Worm (Caenorhabditis elegans): ENCODE results near the gene C31H1.2.

C31H1.2 gene

DNA sequence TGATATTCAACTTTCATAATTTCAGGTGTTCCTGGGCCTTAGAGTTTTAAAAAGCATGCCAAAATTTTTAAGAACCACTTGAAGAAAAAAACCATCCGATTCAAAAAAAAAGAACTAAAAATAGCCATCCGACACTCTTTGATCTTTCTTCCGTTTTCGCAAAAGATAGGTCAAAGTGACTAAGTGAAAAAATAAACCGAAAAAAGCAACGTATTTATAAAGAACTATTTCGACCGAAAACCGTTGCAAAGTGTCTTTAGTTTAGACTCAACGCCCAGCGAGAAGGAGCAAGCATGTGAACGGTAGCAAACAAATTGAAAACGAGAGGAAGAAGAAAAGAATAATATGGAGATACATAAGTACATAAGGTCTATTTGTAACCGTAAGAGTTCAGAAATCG lies 7.4 kb upstream of the C31H1.2 start:
- no peak for TF ChIP-seq nhr-237 (tag; optimal IDR thresholded peaks at IDR 0.05)
- no peak for TF ChIP-seq ZK546.5 (tag; optimal IDR thresholded peaks at IDR 0.05)
- TF ChIP-seq skn-1 (tag; optimal IDR thresholded peaks at IDR 0.05): no peak
- TF ChIP-seq R02D3.7 (tag; optimal IDR thresholded peaks at IDR 0.05): no peak
- no peak for TF ChIP-seq nhr-11 (tag; optimal IDR thresholded peaks at IDR 0.05)
- TF ChIP-seq gmeb-1 (tag; optimal IDR thresholded peaks at IDR 0.05): no peak
- no peak for TF ChIP-seq elt-1 (tag; optimal IDR thresholded peaks at IDR 0.05)
- no peak for TF ChIP-seq unc-62 (GFP tag; optimal IDR thresholded peaks at IDR 0.05)
- TF ChIP-seq aly-2 (tag; optimal IDR thresholded peaks at IDR 0.05): no peak
- no peak for TF ChIP-seq nhr-129 (tag; optimal IDR thresholded peaks at IDR 0.05)
- TF ChIP-seq dmd-4 (tag; optimal IDR thresholded peaks at IDR 0.05): no peak
- TF ChIP-seq nhr-10 (tag; optimal IDR thresholded peaks at IDR 0.05): no peak
- no peak for TF ChIP-seq egl-27 (tag; optimal IDR thresholded peaks at IDR 0.05)
- no peak for TF ChIP-seq ceh-16 (tag; optimal IDR thresholded peaks at IDR 0.05)

ce11 chrIV:5795495-5795894 lies 4.4 kb downstream of the C31H1.2 start:
- TF ChIP-seq F13H6.1 (tag; optimal IDR thresholded peaks at IDR 0.05): no peak
- TF ChIP-seq mab-5 (tag; optimal IDR thresholded peaks at IDR 0.05): no peak
- TF ChIP-seq lin-13 (GFP tag; optimal IDR thresholded peaks at IDR 0.05): no peak
- no peak for TF ChIP-seq ztf-4 (tag; optimal IDR thresholded peaks at IDR 0.05)
- TF ChIP-seq mdl-1 (tag; optimal IDR thresholded peaks at IDR 0.05): no peak
- TF ChIP-seq crh-2 (tag; optimal IDR thresholded peaks at IDR 0.05): no peak
- no peak for TF ChIP-seq unc-55 (GFP tag; optimal IDR thresholded peaks at IDR 0.05)

DNA sequence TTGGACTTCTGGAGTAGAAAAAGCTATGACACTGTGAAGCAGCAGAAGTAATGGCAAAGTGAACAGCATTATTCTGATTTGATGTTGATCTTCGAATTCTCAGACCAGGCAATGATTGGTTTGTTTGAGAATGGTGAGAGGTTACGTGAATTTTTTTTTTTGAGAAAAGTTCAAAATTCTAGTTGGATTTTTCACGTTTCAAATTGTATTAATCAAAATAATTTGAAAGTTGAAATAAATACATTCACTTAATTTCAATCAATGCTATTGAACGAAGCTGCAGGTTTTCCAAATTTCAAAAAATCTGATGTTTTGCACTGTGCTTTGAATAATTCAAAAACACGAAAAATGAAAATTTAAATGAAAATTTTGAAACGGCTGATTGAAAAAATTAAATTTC lies 5.6 kb downstream of the C31H1.2 start, which contains the start of gene C31H1.5:
C31H1.5 (minus strand) TSS at position 101 of the 400 bp plus-strand sequence.
- TF ChIP-seq mab-5 (tag; optimal IDR thresholded peaks at IDR 0.05) (no peak), blmp-1 (tag; optimal IDR thresholded peaks at IDR 0.05; ENCODE audit: insufficient read depth) (no peak), nhr-21 (tag; optimal IDR thresholded peaks at IDR 0.05) (no peak), F13H6.1 (tag; optimal IDR thresholded peaks at IDR 0.05) (no peak), skn-1 (tag; optimal IDR thresholded peaks at IDR 0.05) (no peak), nhr-11 (tag; optimal IDR thresholded peaks at IDR 0.05) (no peak), ztf-1 (GFP tag; conservative IDR thresholded peaks at IDR 0.05) (no peak), C34F6.9 (tag; optimal IDR thresholded peaks at IDR 0.05) (no peak), sma-3 (GFP tag; optimal IDR thresholded peaks at IDR 0.05) (no peak), alr-1 (tag; optimal IDR thresholded peaks at IDR 0.05) (no peak), nhr-129 (tag; optimal IDR thresholded peaks at IDR 0.05) (no peak), ZK546.5 (tag; optimal IDR thresholded peaks at IDR 0.05) (no peak)

DNA sequence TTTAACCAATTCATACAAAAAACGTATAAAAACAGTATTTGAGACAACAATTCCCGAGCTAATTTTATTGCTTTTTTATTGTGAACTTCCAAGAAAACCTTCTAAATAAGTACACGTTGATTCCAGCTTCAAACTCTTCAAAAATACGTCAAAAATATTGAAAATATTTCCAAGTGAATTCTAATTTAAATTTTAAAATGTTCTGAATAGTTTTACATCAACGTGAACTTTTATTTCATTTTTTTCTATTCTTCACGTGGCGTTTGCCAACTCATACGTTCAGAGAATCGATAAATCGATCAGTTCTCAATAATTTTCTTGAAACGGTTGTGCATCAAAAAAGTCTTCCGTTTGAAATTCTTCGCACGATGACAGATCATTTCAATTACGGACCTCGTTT lies 6.1 kb downstream of the C31H1.2 start, which contains the start of gene C31H1.1:
C31H1.1 (plus strand) TSS at position 301 of the 400 bp plus-strand sequence.
- TF ChIP-seq ztf-4 (tag; optimal IDR thresholded peaks at IDR 0.05) (no peak), fos-1 (tag; optimal IDR thresholded peaks at IDR 0.05) (no peak), mab-5 (tag; optimal IDR thresholded peaks at IDR 0.05) (no peak), skn-1 (tag; optimal IDR thresholded peaks at IDR 0.05) (no peak), unc-55 (GFP tag; optimal IDR thresholded peaks at IDR 0.05) (no peak), nhr-12 (tag; optimal IDR thresholded peaks at IDR 0.05) (no peak), blmp-1 (tag; optimal IDR thresholded peaks at IDR 0.05; ENCODE audit: insufficient read depth) (no peak), unc-62 (GFP tag; optimal IDR thresholded peaks at IDR 0.05) (no peak), peb-1 (tag; optimal IDR thresholded peaks at IDR 0.05) (no peak), ztf-1 (GFP tag; conservative IDR thresholded peaks at IDR 0.05) (no peak), ceh-82 (tag; optimal IDR thresholded peaks at IDR 0.05) (no peak), nhr-21 (tag; optimal IDR thresholded peaks at IDR 0.05) (no peak), Y55F3AM.14 (GFP tag; optimal IDR thresholded peaks at IDR 0.05) (no peak), nhr-23 (tag; optimal IDR thresholded peaks at IDR 0.05) (no peak), sma-3 (GFP tag; optimal IDR thresholded peaks at IDR 0.05) (no peak), elt-3 (tag; optimal IDR thresholded peaks at IDR 0.05) (no peak), crh-2 (tag; optimal IDR thresholded peaks at IDR 0.05) (no peak), nhr-25 (tag; optimal IDR thresholded peaks at IDR 0.05) (no peak), ztf-11 (tag; optimal IDR thresholded peaks at IDR 0.05) (no peak)

DNA sequence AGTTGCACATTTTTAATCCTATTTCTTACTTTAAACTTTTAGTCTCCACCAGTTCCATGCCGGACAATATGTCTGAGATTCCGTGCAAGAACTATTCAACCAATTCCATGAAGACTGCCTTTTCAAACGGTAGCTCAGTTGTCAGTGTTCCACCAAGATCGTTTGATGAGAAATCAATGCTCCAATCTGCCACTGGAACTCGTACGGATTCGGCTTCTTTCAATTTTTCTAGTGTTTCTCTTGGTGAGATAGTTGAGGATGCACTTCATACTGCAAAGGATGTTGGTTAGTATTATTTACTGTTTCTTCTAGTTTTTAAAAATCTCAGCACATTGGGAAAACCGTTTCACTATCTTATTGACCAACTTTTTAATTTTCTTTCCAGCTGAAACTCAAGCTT lies 8.5 kb downstream of the C31H1.2 start:
- no peak for TF ChIP-seq unc-39 (tag; optimal IDR thresholded peaks at IDR 0.05)
- TF ChIP-seq nhr-21 (tag; optimal IDR thresholded peaks at IDR 0.05): no peak
- no peak for TF ChIP-seq skn-1 (tag; optimal IDR thresholded peaks at IDR 0.05)
- TF ChIP-seq zag-1 (tag; optimal IDR thresholded peaks at IDR 0.05): no peak
- TF ChIP-seq sma-3 (GFP tag; optimal IDR thresholded peaks at IDR 0.05): no peak
- TF ChIP-seq lin-11 (tag; optimal IDR thresholded peaks at IDR 0.05): no peak
- TF ChIP-seq nhr-25 (tag; optimal IDR thresholded peaks at IDR 0.05): no peak
- TF ChIP-seq alr-1 (tag; optimal IDR thresholded peaks at IDR 0.05): no peak
- no peak for TF ChIP-seq R02D3.7 (tag; optimal IDR thresholded peaks at IDR 0.05)
- no peak for TF ChIP-seq lsy-2 (tag; optimal IDR thresholded peaks at IDR 0.05)
- TF ChIP-seq nhr-10 (tag; optimal IDR thresholded peaks at IDR 0.05): no peak
- TF ChIP-seq crh-2 (tag; optimal IDR thresholded peaks at IDR 0.05): no peak
